Fruit fly (Drosophila melanogaster): ENCODE results near the gene csw.

The csw gene

DNA sequence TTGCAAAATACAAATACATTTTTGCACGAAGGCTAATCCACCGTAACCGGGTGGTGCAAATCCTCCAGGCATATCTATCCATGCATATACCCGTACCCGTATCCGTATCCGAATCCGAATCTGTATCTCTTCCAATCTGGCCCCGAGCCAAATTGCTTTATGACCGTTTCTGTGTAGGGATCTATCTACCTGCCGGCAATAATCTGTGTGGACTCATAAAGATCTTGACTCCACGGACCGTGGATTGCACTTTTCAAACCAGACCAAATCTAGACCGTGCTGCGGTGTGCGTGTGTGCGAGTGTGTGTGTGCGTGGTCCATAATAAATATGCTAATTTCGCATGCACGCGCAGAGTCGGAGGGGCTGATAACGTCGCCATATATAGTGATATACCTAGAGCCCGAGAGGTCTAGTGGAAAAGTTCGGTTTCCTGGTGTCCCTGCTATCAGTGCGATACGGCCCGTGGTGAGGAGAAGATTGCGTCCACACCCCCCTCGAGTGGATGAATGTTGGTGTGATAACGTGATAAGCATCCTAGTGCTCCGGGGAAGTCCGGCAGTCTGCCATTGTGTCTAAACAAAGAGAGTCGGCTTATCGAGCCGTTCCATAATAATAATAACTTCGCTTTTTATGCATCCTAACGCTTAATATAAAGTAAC lies 48.4 kb downstream of the csw start (continued):
- TF ChIP-seq Ada2b (GFP tag; IDR thresholded peaks at IDR 0.05) = peak; percentile 1; the same call in 1 of the 2 replicates
- TF ChIP-seq CG33557 (GFP tag; optimal IDR thresholded peaks at IDR 0.05) = no peak
- TF ChIP-seq cad (GFP tag; optimal IDR thresholded peaks at IDR 0.05) = peak; percentile 95
- TF ChIP-seq grn (GFP tag; optimal IDR thresholded peaks at IDR 0.05) = no peak
- no peak for TF ChIP-seq fru (optimal IDR thresholded peaks at IDR 0.05)
- no peak for TF ChIP-seq tgo (GFP tag; IDR thresholded peaks at IDR 0.05)
- TF ChIP-seq D (optimal IDR thresholded peaks at IDR 0.05) = no peak
- no peak for TF ChIP-seq D (GFP tag; optimal IDR thresholded peaks at IDR 0.05)
- no peak for TF ChIP-seq toy (GFP tag; IDR thresholded peaks at IDR 0.05)
- peak; percentile 39 for TF ChIP-seq zen (tag; optimal IDR thresholded peaks at IDR 0.05)

DNA sequence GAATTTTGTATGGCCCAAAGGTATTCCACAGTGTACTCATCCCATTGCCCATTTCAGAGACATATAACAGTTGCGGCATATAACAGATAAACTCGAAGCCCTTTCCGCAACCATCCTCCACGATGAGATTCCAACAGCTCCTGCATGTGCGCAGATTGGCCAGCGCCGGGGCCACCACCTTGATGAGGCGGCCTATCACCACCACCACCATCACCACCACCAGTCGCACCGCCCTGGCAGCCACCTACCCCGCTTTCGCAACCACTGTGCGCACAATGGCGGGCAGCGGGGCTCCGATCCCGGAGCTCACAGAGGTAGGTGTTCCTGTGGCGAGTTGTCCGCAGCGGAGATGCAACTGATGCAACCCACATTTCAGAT lies 48.9 kb downstream of the csw start:
- TF ChIP-seq Nf-YB (GFP tag; optimal IDR thresholded peaks at IDR 0.05) (peak; percentile 94), amos (GFP tag; IDR thresholded peaks at IDR 0.05; ENCODE audit: partially characterized antibody) (no peak), seq (GFP tag; IDR thresholded peaks at IDR 0.05) (peak; percentile 47; the same call in 1 of the 2 replicates), tgo (GFP tag; IDR thresholded peaks at IDR 0.05) (no peak), Nf-YC (tag; optimal IDR thresholded peaks at IDR 0.05) (peak; percentile 94)

DNA sequence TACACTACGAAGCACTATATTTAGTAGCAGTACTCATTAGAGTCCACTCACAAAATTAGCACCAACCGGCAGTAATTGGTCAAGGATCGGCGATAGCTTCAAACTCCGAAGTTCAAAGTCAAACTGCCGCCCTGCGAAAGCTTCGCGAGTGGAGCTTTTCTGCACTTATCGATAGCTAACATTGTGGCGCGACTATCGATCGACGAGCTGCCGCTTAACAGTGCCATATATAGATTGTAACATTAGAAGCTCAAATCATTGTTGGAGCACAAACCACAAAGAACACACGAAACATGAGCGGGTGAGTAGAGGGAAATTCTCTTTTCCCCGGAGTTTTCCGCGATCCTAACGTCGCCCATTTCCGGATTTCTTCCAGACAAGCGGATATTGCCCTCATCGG lies 51.1 kb downstream of the csw start, which contains the start of gene Pgd:
Gene Pgd (plus strand): TSS at position 23 of the 400 bp plus-strand sequence.
- TF ChIP-seq Aef1 (GFP tag; IDR thresholded peaks at IDR 0.05) = no peak
- no peak for TF ChIP-seq ro (GFP tag; IDR thresholded peaks at IDR 0.05)
- TF ChIP-seq CG11696 (GFP tag; IDR thresholded peaks at IDR 0.05) = no peak
- peak; percentile 51; the same call in 2 of the 3 replicates for TF ChIP-seq HLH4C (GFP tag; IDR thresholded peaks at IDR 0.05; ENCODE audit: partially characterized antibody)
- no peak for TF ChIP-seq CG18619 (GFP tag; optimal IDR thresholded peaks at IDR 0.05)
- no peak for TF ChIP-seq ham (GFP tag; IDR thresholded peaks at IDR 0.05)
- peak; percentile 68 for TF ChIP-seq Dref (GFP tag; IDR thresholded peaks at IDR 0.05)
- TF ChIP-seq NC2β (GFP tag; optimal IDR thresholded peaks at IDR 0.05) = no peak
- no peak for TF ChIP-seq Dad (GFP tag; optimal IDR thresholded peaks at IDR 0.05)
- TF ChIP-seq CG13624 (GFP tag; optimal IDR thresholded peaks at IDR 0.05) = no peak
- TF ChIP-seq CG15011 (GFP tag; optimal IDR thresholded peaks at IDR 0.05) = no peak
- no peak for TF ChIP-seq lmd (GFP tag; IDR thresholded peaks at IDR 0.05)
- no peak for TF ChIP-seq CG9817 (tag; optimal IDR thresholded peaks at IDR 0.05)
- no peak for TF ChIP-seq CG9876 (GFP tag; optimal IDR thresholded peaks at IDR 0.05)
- TF ChIP-seq CG14441 (GFP tag; IDR thresholded peaks at IDR 0.05) = no peak
- no peak for TF ChIP-seq gfzf (GFP tag; optimal IDR thresholded peaks at IDR 0.05)
- no peak for TF ChIP-seq emc (GFP tag; optimal IDR thresholded peaks at IDR 0.05)
- peak; percentile 71 for TF ChIP-seq BEAF-32 (GFP tag; optimal IDR thresholded peaks at IDR 0.05)
- TF ChIP-seq Opbp (GFP tag; IDR thresholded peaks at IDR 0.05; ENCODE audit: partially characterized antibody) = peak; percentile 62
- no peak for TF ChIP-seq tx (GFP tag; optimal IDR thresholded peaks at IDR 0.05)
- TF ChIP-seq usp (GFP tag; optimal IDR thresholded peaks at IDR 0.05) = no peak
- no peak for TF ChIP-seq CG10959 (GFP tag; IDR thresholded peaks at IDR 0.05)
- no peak for TF ChIP-seq bigmax (GFP tag; optimal IDR thresholded peaks at IDR 0.05)
- TF ChIP-seq Ets65A (GFP tag) = peak; percentile 45
- no peak for TF ChIP-seq CG31224 (GFP tag; IDR thresholded peaks at IDR 0.05)
- no peak for TF ChIP-seq Elba2 (GFP tag; optimal IDR thresholded peaks at IDR 0.05)
- no peak for TF ChIP-seq zfh2 (GFP tag; optimal IDR thresholded peaks at IDR 0.05)
- no peak for TF ChIP-seq eyg (GFP tag; optimal IDR thresholded peaks at IDR 0.05)
- TF ChIP-seq Nf-YA (GFP tag; IDR thresholded peaks at IDR 0.05) = no peak
- TF ChIP-seq Usf (GFP tag; optimal IDR thresholded peaks at IDR 0.05) = no peak
- TF ChIP-seq Hmx (GFP tag; optimal IDR thresholded peaks at IDR 0.05) = no peak
- no peak for TF ChIP-seq CG30431 (GFP tag; optimal IDR thresholded peaks at IDR 0.05)
- peak; percentile 73 for TF ChIP-seq Myb (GFP tag; optimal IDR thresholded peaks at IDR 0.05)
- peak; percentile 37; the same call in 1 of the 3 replicates for TF ChIP-seq zen2 (GFP tag; IDR thresholded peaks at IDR 0.05; ENCODE audit: partially characterized antibody)
- peak; percentile 9 for TF ChIP-seq CG2116 (GFP tag; optimal IDR thresholded peaks at IDR 0.05)
- TF ChIP-seq wdn (GFP tag; IDR thresholded peaks at IDR 0.05) = no peak
- TF ChIP-seq Nf-YC (tag; optimal IDR thresholded peaks at IDR 0.05) = peak; percentile 12

Measured in whole organism, embryonic.